Fruit fly (Drosophila melanogaster) whole organism, embryonic: ENCODE data around the gene CG14036.

ENCODE experiments used
- Antp ChIP-seq: fragments of 200-800 bp; sonication (Bioruptor generic); optimal IDR thresholded peaks from 3 replicates; lab custom pipeline; 2016; ENCODE audit warnings: missing biosample characterization, missing genetic modification characterization
- CG11695 ChIP-seq: fragments of 200-800 bp; sonication (Bioruptor generic); IDR thresholded peaks from 3 replicates; pipeline ENCODE4 v1.3.6; 2022; ENCODE audit warnings: missing biosample characterization, missing genetic modification characterization
- CG11696 ChIP-seq: fragments of 200-800 bp; sonication (Bioruptor generic); IDR thresholded peaks from 2 replicates; pipeline ENCODE4 v1.3.6; 2022; ENCODE audit warnings: missing biosample characterization, missing genetic modification characterization
- CG12659 ChIP-seq: fragments of 200-800 bp; sonication (Bioruptor generic); optimal IDR thresholded peaks from 3 replicates; lab custom pipeline; 2017; ENCODE audit warnings: mild to moderate bottlenecking, missing biosample characterization, missing genetic modification reagents, missing genetic modification characterization
- CG13296 ChIP-seq: fragments of 200-800 bp; sonication (Bioruptor generic); optimal IDR thresholded peaks from 3 replicates; lab custom pipeline; 2018; ENCODE audit warnings: missing biosample characterization, mild to moderate bottlenecking, missing genetic modification characterization
- CG13775 ChIP-seq: fragments of 200-800 bp; sonication (Bioruptor generic); optimal IDR thresholded peaks from 3 replicates; lab custom pipeline; 2017; ENCODE audit warnings: missing biosample characterization, mild to moderate bottlenecking, missing genetic modification characterization
- CG15073 ChIP-seq: fragments of 200-800 bp; sonication (Bioruptor generic); optimal IDR thresholded peaks from 2 replicates; lab custom pipeline; 2016; ENCODE audit warnings: missing biosample characterization, missing genetic modification characterization
- CG15601 ChIP-seq: fragments of 200-800 bp; sonication (Bioruptor generic); optimal IDR thresholded peaks from 3 replicates; lab custom pipeline; 2019; ENCODE audit warnings: missing biosample characterization, mild to moderate bottlenecking, missing genetic modification characterization, moderate library complexity
- CG15696 ChIP-seq: fragments of 200-800 bp; sonication (Bioruptor generic); optimal IDR thresholded peaks from 2 replicates; lab custom pipeline; 2019; ENCODE audit warnings: missing biosample characterization, mild to moderate bottlenecking, missing genetic modification characterization, moderate library complexity
- CG1603 ChIP-seq: fragments of 200-800 bp; sonication (Bioruptor generic); optimal IDR thresholded peaks from 2 replicates; lab custom pipeline; 2019; ENCODE audit warnings: missing biosample characterization, mild to moderate bottlenecking, missing genetic modification characterization, moderate library complexity
- CG16813 ChIP-seq: fragments of 200-800 bp; sonication (Bioruptor generic); IDR thresholded peaks from 3 replicates; pipeline ENCODE4 v1.3.6; 2022; ENCODE audit warnings: missing biosample characterization, missing genetic modification characterization; ENCODE audit not compliant: partially characterized antibody
- CG17612 ChIP-seq: fragments of 200-800 bp; sonication (Bioruptor generic); IDR thresholded peaks from 2 replicates; pipeline ENCODE4 v1.3.6; 2022; ENCODE audit warnings: missing biosample characterization, missing genetic modification characterization
- CG2199 ChIP-seq: fragments of 200-800 bp; sonication (Bioruptor generic); IDR thresholded peaks from 3 replicates; pipeline ENCODE4 v1.3.6; 2022; ENCODE audit warnings: missing biosample characterization, missing genetic modification characterization
- CG31224 ChIP-seq: fragments of 200-800 bp; sonication (Bioruptor generic); IDR thresholded peaks from 2 replicates; pipeline ENCODE4 v1.3.6; 2022; ENCODE audit warnings: missing biosample characterization, missing genetic modification characterization
- CG32772 ChIP-seq: fragments of 200-800 bp; sonication (Bioruptor generic); IDR thresholded peaks from 2 replicates; pipeline ENCODE4 v1.3.6; 2022; ENCODE audit warnings: missing biosample characterization, missing genetic modification characterization
- CG4282 ChIP-seq: fragments of 200-800 bp; sonication (Bioruptor generic); optimal IDR thresholded peaks from 2 replicates; lab custom pipeline; 2016; ENCODE audit warnings: missing biosample characterization, missing genetic modification characterization
- CG4404 ChIP-seq: fragments of 200-800 bp; sonication (Bioruptor generic); IDR thresholded peaks from 2 replicates; pipeline ENCODE4 v1.3.6; 2022; ENCODE audit warnings: missing biosample characterization, missing genetic modification characterization
- CG5180 ChIP-seq: fragments of 200-800 bp; sonication (Bioruptor generic); optimal IDR thresholded peaks from 3 replicates; lab custom pipeline; 2017; ENCODE audit warnings: missing biosample characterization, missing genetic modification characterization, mild to moderate bottlenecking, moderate library complexity, missing genetic modification reagents
- CG8388 ChIP-seq: fragments of 200-800 bp; sonication (Bioruptor generic); optimal IDR thresholded peaks from 2 replicates; lab custom pipeline; 2019; ENCODE audit warnings: missing biosample characterization, mild to moderate bottlenecking, missing genetic modification characterization, moderate library complexity
- CG9609 ChIP-seq: fragments of 200-800 bp; sonication (Bioruptor generic); optimal IDR thresholded peaks from 3 replicates; lab custom pipeline; 2016; ENCODE audit warnings: missing biosample characterization, missing genetic modification characterization
- CG9817 ChIP-seq: fragments of 200-800 bp; sonication (Bioruptor generic); optimal IDR thresholded peaks from 2 replicates; lab custom pipeline; 2018; ENCODE audit warnings: missing biosample characterization, mild to moderate bottlenecking, missing genetic modification characterization, moderate library complexity
- Dip3 ChIP-seq: fragments of 200-800 bp; sonication (Bioruptor generic); optimal IDR thresholded peaks from 3 replicates; lab custom pipeline; 2016; ENCODE audit warnings: missing biosample characterization, missing genetic modification characterization
- Ets65A ChIP-seq: fragments of 200-800 bp; sonication (Bioruptor generic); peaks from one replicate; lab custom pipeline; 2016; ENCODE audit warnings: missing biosample characterization, missing genetic modification characterization
- Fer3 ChIP-seq: fragments of 200-800 bp; sonication (Bioruptor generic); optimal IDR thresholded peaks from 2 replicates; lab custom pipeline; 2018; ENCODE audit warnings: missing biosample characterization, mild to moderate bottlenecking, missing genetic modification characterization, moderate library complexity
- HHEX ChIP-seq: fragments of 200-800 bp; sonication (Bioruptor generic); optimal IDR thresholded peaks from 3 replicates; lab custom pipeline; 2017; ENCODE audit warnings: missing biosample characterization, mild to moderate bottlenecking, missing genetic modification characterization, missing genetic modification reagents
- HLH54F ChIP-seq: fragments of 200-800 bp; sonication (Bioruptor generic); optimal IDR thresholded peaks from 3 replicates; lab custom pipeline; 2016; ENCODE audit warnings: missing biosample characterization, missing genetic modification characterization
- Hr78 ChIP-seq, 2 experiments: fragments of 200-800 bp in 1 of 2; fragments of >200 bp in 1 of 2; sonication (Bioruptor generic) in 1 of 2; optimal IDR thresholded peaks; 2 replicates each; lab custom pipeline; 2017 to 2019; ENCODE audit warnings: missing biosample characterization in 2 of 2, missing genetic modification characterization in 2 of 2, mild to moderate bottlenecking in 1 of 2, moderate library complexity in 1 of 2
- Hsf ChIP-seq: fragments of 200-800 bp; sonication (Bioruptor generic); optimal IDR thresholded peaks from 3 replicates; lab custom pipeline; 2016; ENCODE audit warnings: missing biosample characterization, missing genetic modification characterization
- Med ChIP-seq: fragments of 200-800 bp; sonication (Bioruptor generic); peaks from one replicate; lab custom pipeline; 2016; ENCODE audit warnings: missing biosample characterization, missing genetic modification characterization, mild to moderate bottlenecking, inconsistent platforms, moderate library complexity
- Nf-YB ChIP-seq: fragments of 200-800 bp; sonication (Bioruptor generic); optimal IDR thresholded peaks from 3 replicates; lab custom pipeline; 2019; ENCODE audit warnings: missing biosample characterization, mild to moderate bottlenecking, missing genetic modification characterization, moderate library complexity
- Side ChIP-seq: fragments of 200-800 bp; sonication (Bioruptor generic); optimal IDR thresholded peaks from 2 replicates; lab custom pipeline; 2016; ENCODE audit warnings: missing biosample characterization, missing genetic modification characterization
- btn ChIP-seq: fragments of 200-800 bp; sonication (Bioruptor generic); optimal IDR thresholded peaks from 2 replicates; lab custom pipeline; 2016; ENCODE audit warnings: missing biosample characterization, missing genetic modification characterization
- cato ChIP-seq: fragments of 200-800 bp; sonication (Bioruptor generic); optimal IDR thresholded peaks from 2 replicates; lab custom pipeline; 2016; ENCODE audit warnings: missing biosample characterization, missing genetic modification characterization, borderline replicate concordance
- chm ChIP-seq: fragments of 200-800 bp; sonication (Bioruptor generic); IDR thresholded peaks from 2 replicates; pipeline ENCODE4 v1.3.6; 2022; ENCODE audit warnings: missing biosample characterization, missing genetic modification characterization
- exex ChIP-seq: fragments of 200-800 bp; sonication (Bioruptor generic); optimal IDR thresholded peaks from 4 replicates; lab custom pipeline; 2018; ENCODE audit warnings: missing biosample characterization, mild to moderate bottlenecking, missing genetic modification characterization, moderate library complexity
- fd96Cb ChIP-seq: fragments of 200-800 bp; sonication (Bioruptor generic); optimal IDR thresholded peaks from 2 replicates; lab custom pipeline; 2018; ENCODE audit warnings: missing biosample characterization, mild to moderate bottlenecking, missing genetic modification characterization, moderate library complexity
- grn ChIP-seq: fragments of 200-800 bp; sonication (Bioruptor generic); optimal IDR thresholded peaks from 3 replicates; lab custom pipeline; 2017; ENCODE audit warnings: missing biosample characterization, missing genetic modification characterization
- gsb-n ChIP-seq: fragments of 200-800 bp; sonication (Bioruptor generic); optimal IDR thresholded peaks from 3 replicates; lab custom pipeline; 2018; ENCODE audit warnings: missing biosample characterization, mild to moderate bottlenecking, missing genetic modification characterization
- ken ChIP-seq: fragments of 200-800 bp; sonication (Bioruptor generic); IDR thresholded peaks from 3 replicates; pipeline ENCODE4 v1.3.6; 2022; ENCODE audit warnings: missing biosample characterization, missing genetic modification characterization
- lab ChIP-seq: fragments of 200-800 bp; sonication (Bioruptor generic); optimal IDR thresholded peaks from 3 replicates; lab custom pipeline; 2017; ENCODE audit warnings: missing biosample characterization, missing genetic modification characterization, mild to moderate bottlenecking, moderate library complexity, missing genetic modification reagents
- org-1 ChIP-seq: fragments of 200-800 bp; sonication (Bioruptor generic); optimal IDR thresholded peaks from 2 replicates; lab custom pipeline; 2017; ENCODE audit warnings: missing biosample characterization, missing genetic modification characterization
- pb ChIP-seq: fragments of 200-800 bp; sonication (Bioruptor generic); optimal IDR thresholded peaks from 3 replicates; lab custom pipeline; 2016; ENCODE audit warnings: missing biosample characterization, missing genetic modification characterization
- pfk ChIP-seq: fragments of 200-800 bp; sonication (Bioruptor generic); optimal IDR thresholded peaks from 2 replicates; lab custom pipeline; 2018; ENCODE audit warnings: missing biosample characterization, mild to moderate bottlenecking, missing genetic modification characterization, moderate library complexity
- sc ChIP-seq, 3 experiments: fragments of >200 bp in 2 of 3; fragments of 200-800 bp in 1 of 3; sonication (Bioruptor generic) in 1 of 3; optimal IDR thresholded peaks; 2 replicates in 2 of 3; 3 replicates in 1 of 3; lab custom pipeline; 2017; ENCODE audit warnings: mild to moderate bottlenecking in 1 of 3, missing biosample characterization in 1 of 3, missing genetic modification characterization in 1 of 3, missing genetic modification reagents in 1 of 3
- seq ChIP-seq: fragments of 200-800 bp; sonication (Bioruptor generic); IDR thresholded peaks from 2 replicates; pipeline ENCODE4 v1.3.6; 2022; ENCODE audit warnings: missing biosample characterization, missing genetic modification characterization
- slbo ChIP-seq: fragments of 200-800 bp; sonication (Bioruptor generic); IDR thresholded peaks from 2 replicates; pipeline ENCODE4 v1.3.6; 2022; ENCODE audit warnings: missing biosample characterization, missing genetic modification characterization
- ttk ChIP-seq: fragments of 200-800 bp; sonication (Bioruptor generic); IDR thresholded peaks from 2 replicates; pipeline ENCODE4 v2.1.2; 2022; ENCODE audit warnings: missing biosample characterization, missing genetic modification characterization
- wor ChIP-seq: fragments of 200-800 bp; sonication (Bioruptor generic); IDR thresholded peaks from 2 replicates; pipeline ENCODE4 v1.3.6; 2022; ENCODE audit warnings: missing biosample characterization, missing genetic modification characterization

CG14036 gene

dm6 chr2L:5044361-5044891 is 10.4 kb downstream of the CG14036 start, which contains the start of gene CG31650 (continued):
- TF ChIP-seq CG5180 (GFP tag; lab: Kevin White, UChicago) (no peak), CG16813 (GFP tag; lab: Robert Waterston, UW) (no peak), pfk (no peak), Ets65A (GFP tag; lab: Kevin White, UChicago) (peak; percentile 32), Antp (GFP tag; lab: Kevin White, UChicago) (no peak), sc (optimal IDR thresholded peaks at IDR 0.05; lab: Kevin White, UChicago) (no peak), sc (GFP tag; optimal IDR thresholded peaks at IDR 0.05; lab: Kevin White, UChicago) (no peak), fd96Cb (tag; lab: Kevin White, UChicago) (no peak), CG32772 (GFP tag; lab: Robert Waterston, UW) (peak; percentile 27; the same call in 1 of the 2 replicates), Side (GFP tag; lab: Kevin White, UChicago) (no peak), CG4404 (no peak), wor (GFP tag; lab: Robert Waterston, UW) (no peak), slbo (no peak), Med (GFP tag; lab: Kevin White, UChicago) (peak; percentile 35), Hr78 (GFP tag; optimal IDR thresholded peaks at IDR 0.05; lab: Kevin White, UChicago) (peak in 1 of 2 experiments; percentile 90), grn (GFP tag; lab: Kevin White, UChicago) (peak; percentile 69), CG15601 (tag; lab: Kevin White, UChicago) (no peak), CG31224 (no peak), pb (GFP tag; lab: Kevin White, UChicago) (peak; percentile 36), org-1 (no peak), CG13296 (GFP tag; lab: Kevin White, UChicago) (no peak), CG2199 (GFP tag; lab: Robert Waterston, UW) (peak; percentile 21; the same call in 1 of the 3 replicates), Fer3 (tag; lab: Kevin White, UChicago) (no peak), CG12659 (GFP tag; lab: Kevin White, UChicago) (no peak), CG11696 (GFP tag; lab: Robert Waterston, UW) (0 out of 2 replicates have a peak, but pooled peaks have one; percentile 25), CG4282 (peak; percentile 14), cato (GFP tag; lab: Kevin White, UChicago) (no peak), CG9609 (GFP tag; lab: Kevin White, UChicago) (no peak), exex (tag; lab: Kevin White, UChicago) (peak; percentile 49), Hsf (GFP tag; lab: Kevin White, UChicago) (no peak), Nf-YB (GFP tag; lab: Kevin White, UChicago) (no peak), Dip3 (GFP tag; lab: Kevin White, UChicago) (no peak), CG13775 (no peak), lab (GFP tag; lab: Kevin White, UChicago) (peak; percentile 16), CG15696 (tag; lab: Kevin White, UChicago) (no peak), btn (GFP tag; lab: Kevin White, UChicago) (peak; percentile 13), CG11695 (GFP tag; lab: Robert Waterston, UW) (no peak), ken (GFP tag; lab: Robert Waterston, UW) (peak; percentile 12; the same call in 1 of the 3 replicates)
- TF ChIP-seq, all 482 proteins: peak for 32

dm6 chr2L:5043495-5044146 is 11.2 kb downstream of the CG14036 start:
- TF ChIP-seq HLH54F (GFP tag; lab: Kevin White, UChicago) = peak; percentile 18
- no peak for TF ChIP-seq chm (GFP tag; lab: Robert Waterston, UW)
- TF ChIP-seq HHEX = peak; percentile 69
- TF ChIP-seq CG15073 (GFP tag; lab: Kevin White, UChicago) = no peak
- peak; percentile 78 for TF ChIP-seq slbo
- peak; percentile 27 for TF ChIP-seq CG8388 (GFP tag; lab: Kevin White, UChicago)
- peak; percentile 31 for TF ChIP-seq fd96Cb (tag; lab: Kevin White, UChicago)
- TF ChIP-seq CG17612 = 0 out of 2 replicates have a peak, but pooled peaks have one; percentile 41
- TF ChIP-seq ttk (GFP tag; lab: Robert Waterston, UW) = peak; percentile 43
- peak; percentile 25 for TF ChIP-seq CG1603 (tag; lab: Kevin White, UChicago)
- peak; percentile 57 for TF ChIP-seq seq (GFP tag; lab: Robert Waterston, UW)
- 0 out of 2 replicates have a peak, but pooled peaks have one; percentile 14 for TF ChIP-seq CG32772 (GFP tag; lab: Robert Waterston, UW)
- peak; percentile 20 for TF ChIP-seq gsb-n (tag; lab: Kevin White, UChicago)
- TF ChIP-seq CG9817 (tag; lab: Kevin White, UChicago) = peak; percentile 37
